Worm (Caenorhabditis elegans) whole organism, L1 larva: ENCODE results near the gene F47G3.1.

Experiments
- F16B12.6 ChIP-seq: fragments of 150-350 bp; optimal IDR thresholded peaks from 2 replicates; lab custom pipeline; 2014; ENCODE audit warnings: missing biosample characterization, missing genetic modification characterization
- aly-2 ChIP-seq: fragments of 150-350 bp; optimal IDR thresholded peaks from 2 replicates; lab custom pipeline; 2014; ENCODE audit warnings: missing biosample characterization, missing genetic modification characterization
- blmp-1 ChIP-seq: fragments of 150-350 bp; optimal IDR thresholded peaks from 2 replicates; lab custom pipeline; 2014; ENCODE audit warnings: missing biosample characterization, missing genetic modification characterization
- ceh-88 ChIP-seq: fragments of 200-800 bp; sonication (Bioruptor generic); IDR thresholded peaks from 2 replicates; pipeline ENCODE4 v1.3.6; 2022; ENCODE audit warnings: missing genetic modification characterization, missing compliant biosample characterization
- ceh-90 ChIP-seq: sonication (generic microtip); optimal IDR thresholded peaks from 2 replicates; lab custom pipeline; 2016; ENCODE audit warnings: missing genetic modification characterization, missing compliant biosample characterization
- dpl-1 ChIP-seq, 3 experiments: fragments of 150-350 bp in 2 of 3; sonication (generic microtip) in 1 of 3; optimal IDR thresholded peaks; 2 replicates each; lab custom pipeline; 2014 to 2017; ENCODE audit warnings: missing biosample characterization in 3 of 3, missing genetic modification characterization in 3 of 3, missing genetic modification reagents in 3 of 3
- dsc-1 ChIP-seq: sonication (generic microtip); optimal IDR thresholded peaks from 2 replicates; lab custom pipeline; 2016; ENCODE audit warnings: mild to moderate bottlenecking, missing genetic modification characterization, missing compliant biosample characterization
- efl-1 ChIP-seq, 4 experiments: fragments of 150-350 bp; optimal IDR thresholded peaks in 3 of 4; peaks in 1 of 4; 1 replicate in 1 of 4; 2 replicates in 3 of 4; lab custom pipeline; 2014; ENCODE audit warnings: missing biosample characterization in 2 of 4, missing genetic modification characterization in 2 of 4, missing genetic modification reagents in 2 of 4
- ets-5 ChIP-seq: fragments of 200-800 bp; sonication (Bioruptor generic); IDR thresholded peaks from 2 replicates; pipeline ENCODE4 v1.3.6; 2022; ENCODE audit warnings: missing genetic modification characterization, missing compliant biosample characterization
- fkh-8 ChIP-seq: sonication (generic microtip); optimal IDR thresholded peaks from 2 replicates; lab custom pipeline; 2016; ENCODE audit warnings: mild to moderate bottlenecking, missing genetic modification characterization, missing compliant biosample characterization
- grh-1 ChIP-seq: fragments of 200-800 bp; sonication (Bioruptor generic); IDR thresholded peaks from 2 replicates; pipeline ENCODE4 v1.3.6; 2022; ENCODE audit warnings: missing genetic modification reagents, missing genetic modification characterization, missing compliant biosample characterization
- hpl-2 ChIP-seq: fragments of 150-350 bp; optimal IDR thresholded peaks from 2 replicates; lab custom pipeline; 2014; ENCODE audit warnings: missing biosample characterization, missing genetic modification reagents, missing genetic modification characterization
- isw-1 ChIP-seq: fragments of 200-800 bp; sonication (Bioruptor generic); IDR thresholded peaks from 2 replicates; pipeline ENCODE4 v1.3.6; 2022; ENCODE audit warnings: missing genetic modification characterization, missing compliant biosample characterization
- jun-1 ChIP-seq: fragments of 150-350 bp; optimal IDR thresholded peaks from 2 replicates; lab custom pipeline; 2014; ENCODE audit warnings: missing biosample characterization, missing genetic modification reagents, missing genetic modification characterization
- lin-14 ChIP-seq: fragments of 200-800 bp; sonication (Bioruptor generic); optimal IDR thresholded peaks from 2 replicates; lab custom pipeline; 2018; ENCODE audit warnings: mild to moderate bottlenecking, missing genetic modification characterization, moderate library complexity, missing compliant biosample characterization
- nhr-20 ChIP-seq: sonication (generic microtip); optimal IDR thresholded peaks from 2 replicates; lab custom pipeline; 2016; ENCODE audit warnings: mild to moderate bottlenecking, missing genetic modification characterization, missing compliant biosample characterization
- nhr-76 ChIP-seq: sonication (generic microtip); optimal IDR thresholded peaks from 2 replicates; lab custom pipeline; 2017; ENCODE audit warnings: missing biosample characterization, missing genetic modification characterization
- nhr-77 ChIP-seq: fragments of 150-350 bp; optimal IDR thresholded peaks from 2 replicates; lab custom pipeline; 2014; ENCODE audit warnings: missing biosample characterization, missing genetic modification characterization
- nhr-84 ChIP-seq: sonication (generic microtip); optimal IDR thresholded peaks from 2 replicates; lab custom pipeline; 2017; ENCODE audit warnings: missing biosample characterization, missing genetic modification characterization
- nhr-90 ChIP-seq: sonication (generic microtip); optimal IDR thresholded peaks from 2 replicates; lab custom pipeline; 2016; ENCODE audit warnings: mild to moderate bottlenecking, missing genetic modification characterization, missing compliant biosample characterization; ENCODE audit not compliant: poor library complexity
- pag-3 ChIP-seq: sonication (generic microtip); optimal IDR thresholded peaks from 2 replicates; lab custom pipeline; 2017; ENCODE audit warnings: missing genetic modification characterization, mild to moderate bottlenecking, missing compliant biosample characterization, antibody characterized with exemption, borderline replicate concordance; ENCODE audit not compliant: insufficient read depth
- pax-3 ChIP-seq: fragments of 200-800 bp; sonication (Bioruptor generic); optimal IDR thresholded peaks from 2 replicates; lab custom pipeline; 2018; ENCODE audit warnings: mild to moderate bottlenecking, missing genetic modification characterization, moderate library complexity, missing compliant biosample characterization
- rnt-1 ChIP-seq: sonication (generic microtip); optimal IDR thresholded peaks from 2 replicates; lab custom pipeline; 2016; ENCODE audit warnings: mild to moderate bottlenecking, missing genetic modification characterization, moderate library complexity, missing compliant biosample characterization
- skn-1 ChIP-seq: fragments of 150-350 bp; optimal IDR thresholded peaks from 2 replicates; lab custom pipeline; 2014; ENCODE audit warnings: missing biosample characterization, missing genetic modification characterization
- snpc-4 ChIP-seq: fragments of 150-350 bp; optimal IDR thresholded peaks from 2 replicates; lab custom pipeline; 2014; ENCODE audit warnings: missing biosample characterization, missing genetic modification characterization
- snu-23 ChIP-seq: sonication (generic microtip); optimal IDR thresholded peaks from 2 replicates; lab custom pipeline; 2016; ENCODE audit warnings: missing genetic modification characterization, missing compliant biosample characterization
- sup-37 ChIP-seq: fragments of 200-800 bp; sonication (Bioruptor generic); optimal IDR thresholded peaks from 2 replicates; lab custom pipeline; 2018; ENCODE audit warnings: mild to moderate bottlenecking, missing genetic modification characterization, missing compliant biosample characterization
- tbx-2 ChIP-seq: sonication (generic microtip); optimal IDR thresholded peaks from 2 replicates; lab custom pipeline; 2016; ENCODE audit warnings: missing genetic modification characterization, missing compliant biosample characterization
- tlp-1 ChIP-seq: fragments of 150-350 bp; optimal IDR thresholded peaks from 2 replicates; lab custom pipeline; 2014; ENCODE audit warnings: missing biosample characterization, missing genetic modification characterization
- unc-86 ChIP-seq: sonication (generic microtip); optimal IDR thresholded peaks from 2 replicates; lab custom pipeline; 2016; ENCODE audit warnings: missing genetic modification characterization, missing compliant biosample characterization
- vab-15 ChIP-seq: sonication (generic microtip); optimal IDR thresholded peaks from 2 replicates; lab custom pipeline; 2017; ENCODE audit warnings: missing genotype, mild to moderate bottlenecking, missing genetic modification characterization, missing compliant biosample characterization
- zag-1 ChIP-seq: fragments of 150-350 bp; optimal IDR thresholded peaks from 2 replicates; lab custom pipeline; 2014; ENCODE audit warnings: missing biosample characterization, missing genetic modification characterization
- ztf-4 ChIP-seq: fragments of 150-350 bp; optimal IDR thresholded peaks from 2 replicates; lab custom pipeline; 2014; ENCODE audit warnings: missing biosample characterization, missing genetic modification characterization

The F47G3.1 gene

ce11 chrX:2432459-2432858 is 46.9 kb downstream of the F47G3.1 start (continued):
- TF ChIP-seq aly-2 (tag; lab: Kevin White, UChicago), result no peak

ce11 chrX:2433805-2434204 is 48.3 kb downstream of the F47G3.1 start:
- TF ChIP-seq ztf-4 (tag; lab: Kevin White, UChicago), result no peak
- TF ChIP-seq fkh-8 (tag; lab: Kevin White, UChicago), result no peak
- no peak for TF ChIP-seq tlp-1
- no peak for TF ChIP-seq dpl-1 (GFP tag; optimal IDR thresholded peaks at IDR 0.05; lab: Kevin White, UChicago)
- TF ChIP-seq ceh-90 (tag; lab: Kevin White, UChicago), result no peak
- no peak for TF ChIP-seq rnt-1 (tag; lab: Kevin White, UChicago)
- TF ChIP-seq sup-37 (GFP tag; lab: Kevin White, UChicago), result no peak
- no peak for TF ChIP-seq zag-1 (tag; lab: Kevin White, UChicago)
- TF ChIP-seq grh-1 (GFP tag; lab: Robert Waterston, UW), result no peak
- TF ChIP-seq isw-1, result no peak
- TF ChIP-seq F16B12.6, result no peak
- no peak for TF ChIP-seq ets-5 (GFP tag; lab: Robert Waterston, UW)
- no peak for TF ChIP-seq nhr-84 (tag; lab: Kevin White, UChicago)
- no peak for TF ChIP-seq nhr-77
- TF ChIP-seq aly-2 (tag; lab: Kevin White, UChicago), result no peak
- TF ChIP-seq snpc-4 (tag; lab: Kevin White, UChicago), result no peak
- no peak for TF ChIP-seq hpl-2 (GFP tag; lab: Kevin White, UChicago)
- TF ChIP-seq ceh-88 (GFP tag; lab: Robert Waterston, UW), result no peak
- no peak for TF ChIP-seq unc-86 (tag; lab: Kevin White, UChicago)

DNA sequence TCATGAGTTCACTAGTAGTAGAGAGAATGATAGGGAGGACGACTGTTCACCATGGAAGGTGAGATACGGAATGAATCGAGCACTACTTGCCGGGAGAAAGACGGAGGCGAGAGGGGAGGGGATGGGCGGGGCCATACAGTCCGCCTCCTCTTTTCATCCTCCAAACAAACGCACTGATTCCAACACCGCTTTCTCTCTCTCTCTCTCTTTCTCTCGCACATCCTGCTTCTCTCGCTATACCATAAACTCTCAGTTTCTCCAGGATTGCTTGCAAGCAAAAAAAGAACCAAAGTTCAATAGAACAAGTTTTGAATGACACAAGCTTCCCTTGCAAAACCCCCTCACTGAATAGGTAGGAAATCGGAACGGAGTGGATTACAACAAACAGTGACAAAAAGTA is 49.8 kb downstream of the F47G3.1 start:
- peak; percentile 75 for TF ChIP-seq blmp-1 (tag; lab: Kevin White, UChicago)
- TF ChIP-seq nhr-76 (tag; lab: Kevin White, UChicago), result no peak

ce11 chrX:2438857-2439256 is 53.3 kb downstream of the F47G3.1 start, which contains the start of gene gid-2:
gid-2 (minus strand) TSS chrX:2438957.
- TF ChIP-seq snu-23 (GFP tag; lab: Kevin White, UChicago) (no peak), tbx-2 (tag; lab: Kevin White, UChicago) (no peak), rnt-1 (tag; lab: Kevin White, UChicago) (no peak), jun-1 (tag; lab: Kevin White, UChicago) (no peak), dsc-1 (tag; lab: Kevin White, UChicago) (peak; percentile 59), pax-3 (tag; lab: Kevin White, UChicago) (no peak), nhr-90 (tag; lab: Kevin White, UChicago) (no peak)

DNA sequence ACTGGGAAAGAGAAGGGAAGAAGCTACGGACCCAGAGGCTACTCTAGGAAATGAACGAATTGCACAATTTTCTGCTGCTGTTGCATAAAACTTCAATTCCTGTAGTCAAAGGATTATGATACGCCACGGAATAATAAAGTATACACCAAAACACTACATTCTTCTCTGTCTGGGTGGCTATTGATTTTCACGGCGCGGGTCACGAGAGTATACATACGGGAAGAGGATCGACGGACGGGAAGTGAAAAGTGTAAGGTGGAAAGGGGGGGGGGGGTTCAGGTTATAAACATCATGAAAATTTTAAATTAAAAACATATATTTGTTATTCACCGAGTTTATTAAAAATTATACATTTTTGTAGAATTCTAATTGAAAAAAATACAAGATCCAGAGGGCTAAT is 53.8 kb downstream of the F47G3.1 start:
- TF ChIP-seq tlp-1, result no peak
- no peak for TF ChIP-seq vab-15 (tag; lab: Kevin White, UChicago)
- TF ChIP-seq lin-14 (GFP tag; lab: Kevin White, UChicago), result peak; percentile 19
- TF ChIP-seq efl-1 (optimal IDR thresholded peaks at IDR 0.05; lab: Kevin White, UChicago), result no peak
- TF ChIP-seq efl-1 (GFP tag; optimal IDR thresholded peaks at IDR 0.05 in 1 of 2; lab: Kevin White, UChicago), result peak in 1 of 2 experiments; percentile 58
- TF ChIP-seq unc-86 (tag; lab: Kevin White, UChicago), result no peak
- no peak for TF ChIP-seq pax-3 (tag; lab: Kevin White, UChicago)
- TF ChIP-seq nhr-20, result peak; percentile 1
- TF ChIP-seq skn-1 (tag; lab: Kevin White, UChicago), result peak; percentile 40
- TF ChIP-seq blmp-1 (tag; lab: Kevin White, UChicago), result peak; percentile 75
- TF ChIP-seq F16B12.6, result no peak
- no peak for TF ChIP-seq pag-3 (tag; lab: Kevin White, UChicago)
- TF ChIP-seq, all 84 proteins: peak for 5
